Worm (Caenorhabditis elegans) whole organism, late embryonic: ENCODE measurements around the gene F19B2.6.

Source experiments
- C08G9.2 ChIP-seq: sonication (generic microtip); optimal IDR thresholded peaks from 2 replicates; lab custom pipeline; 2016; ENCODE audit warnings: mild to moderate bottlenecking, missing genetic modification characterization, moderate library complexity, missing compliant biosample characterization
- C38D4.7 ChIP-seq: fragments of 200-800 bp; sonication (Bioruptor generic); optimal IDR thresholded peaks from 2 replicates; lab custom pipeline; 2018; ENCODE audit warnings: mild to moderate bottlenecking, missing genetic modification characterization, moderate library complexity, missing compliant biosample characterization
- K09A11.1 ChIP-seq: sonication (generic microtip); optimal IDR thresholded peaks from 2 replicates; lab custom pipeline; 2017; ENCODE audit warnings: antibody characterized with exemption, mild to moderate bottlenecking, missing genetic modification characterization, missing compliant biosample characterization; ENCODE audit not compliant: insufficient read depth
- T23F11.4 ChIP-seq: fragments of 200-800 bp; sonication (Bioruptor generic); optimal IDR thresholded peaks from 2 replicates; lab custom pipeline; 2018; ENCODE audit warnings: mild to moderate bottlenecking, missing genetic modification characterization, missing compliant biosample characterization
- Y22D7AL.16 ChIP-seq: sonication (generic microtip); optimal IDR thresholded peaks from 2 replicates; lab custom pipeline; 2016; ENCODE audit warnings: missing genetic modification characterization, missing compliant biosample characterization
- ahr-1 ChIP-seq: sonication (generic microtip); optimal IDR thresholded peaks from 2 replicates; lab custom pipeline; 2016; ENCODE audit warnings: missing genetic modification characterization, missing compliant biosample characterization
- ama-1 ChIP-seq: fragments of 150-350 bp; optimal IDR thresholded peaks from 2 replicates; lab custom pipeline; 2014
- ceh-19 ChIP-seq: fragments of 200-800 bp; sonication (Bioruptor generic); optimal IDR thresholded peaks from 2 replicates; lab custom pipeline; 2018; ENCODE audit warnings: mild to moderate bottlenecking, missing genetic modification characterization, missing compliant biosample characterization
- ceh-22 ChIP-seq: sonication (generic microtip); optimal IDR thresholded peaks from 2 replicates; lab custom pipeline; 2017; ENCODE audit warnings: missing biosample characterization, missing genetic modification characterization
- ceh-24 ChIP-seq: sonication (generic microtip); optimal IDR thresholded peaks from 2 replicates; lab custom pipeline; 2016; ENCODE audit warnings: mild to moderate bottlenecking, missing genetic modification characterization, missing compliant biosample characterization
- ceh-30 ChIP-seq: fragments of 150-350 bp; optimal IDR thresholded peaks from 2 replicates; lab custom pipeline; 2014; ENCODE audit warnings: missing biosample characterization, missing genetic modification characterization
- ceh-31 ChIP-seq: sonication (generic microtip); optimal IDR thresholded peaks from 2 replicates; lab custom pipeline; 2016; ENCODE audit warnings: missing genetic modification characterization, missing compliant biosample characterization
- ceh-34 ChIP-seq: sonication (generic microtip); optimal IDR thresholded peaks from 2 replicates; lab custom pipeline; 2016; ENCODE audit warnings: mild to moderate bottlenecking, missing genetic modification characterization, missing compliant biosample characterization
- ceh-48 ChIP-seq: sonication (generic microtip); optimal IDR thresholded peaks from 2 replicates; lab custom pipeline; 2016; ENCODE audit warnings: missing genetic modification characterization, inconsistent platforms, missing compliant biosample characterization
- ceh-9 ChIP-seq: sonication (generic microtip); optimal IDR thresholded peaks from 2 replicates; lab custom pipeline; 2016; ENCODE audit warnings: mild to moderate bottlenecking, missing genetic modification characterization, inconsistent platforms, missing compliant biosample characterization
- dve-1 ChIP-seq: sonication (generic microtip); optimal IDR thresholded peaks from 2 replicates; lab custom pipeline; 2017; ENCODE audit warnings: antibody characterized with exemption, mild to moderate bottlenecking, missing genetic modification characterization, missing compliant biosample characterization
- ets-4 ChIP-seq: sonication (generic microtip); optimal IDR thresholded peaks from 2 replicates; lab custom pipeline; 2016; ENCODE audit warnings: missing genetic modification characterization, missing compliant biosample characterization
- eyg-1 ChIP-seq: sonication (generic microtip); optimal IDR thresholded peaks from 2 replicates; lab custom pipeline; 2016; ENCODE audit warnings: missing genotype, missing genetic modification characterization, missing compliant biosample characterization
- fax-1 ChIP-seq: sonication (generic microtip); optimal IDR thresholded peaks from 2 replicates; lab custom pipeline; 2016; ENCODE audit warnings: missing genotype, missing genetic modification characterization, missing compliant biosample characterization
- fkh-6 ChIP-seq: sonication (generic microtip); optimal IDR thresholded peaks from 2 replicates; lab custom pipeline; 2016; ENCODE audit warnings: missing genetic modification characterization, missing compliant biosample characterization
- gmeb-2 ChIP-seq: sonication (generic microtip); optimal IDR thresholded peaks from 2 replicates; lab custom pipeline; 2016; ENCODE audit warnings: missing genetic modification characterization, inconsistent platforms, missing compliant biosample characterization
- hlh-13 ChIP-seq: fragments of 200-800 bp; sonication (Bioruptor generic); optimal IDR thresholded peaks from 2 replicates; lab custom pipeline; 2018; ENCODE audit warnings: mild to moderate bottlenecking, missing genetic modification characterization, missing compliant biosample characterization
- hlh-15 ChIP-seq: sonication (generic microtip); optimal IDR thresholded peaks from 2 replicates; lab custom pipeline; 2016; ENCODE audit warnings: missing genetic modification characterization, missing compliant biosample characterization
- hlh-6 ChIP-seq: sonication (generic microtip); optimal IDR thresholded peaks from 2 replicates; lab custom pipeline; 2016; ENCODE audit warnings: missing genotype, missing genetic modification characterization, missing compliant biosample characterization
- lim-6 ChIP-seq: sonication (generic microtip); optimal IDR thresholded peaks from 2 replicates; lab custom pipeline; 2016; ENCODE audit warnings: missing genetic modification characterization, missing compliant biosample characterization
- madf-2 ChIP-seq: sonication (generic microtip); optimal IDR thresholded peaks from 2 replicates; lab custom pipeline; 2017; ENCODE audit warnings: missing genetic modification characterization, missing compliant biosample characterization
- nhr-232 ChIP-seq: sonication (generic microtip); optimal IDR thresholded peaks from 2 replicates; lab custom pipeline; 2016; ENCODE audit warnings: missing genetic modification characterization, missing compliant biosample characterization
- npax-4 ChIP-seq: sonication (generic microtip); optimal IDR thresholded peaks from 2 replicates; lab custom pipeline; 2016; ENCODE audit warnings: missing genetic modification characterization, missing compliant biosample characterization
- odd-2 ChIP-seq: sonication (generic microtip); optimal IDR thresholded peaks from 2 replicates; lab custom pipeline; 2017; ENCODE audit warnings: antibody characterized with exemption, mild to moderate bottlenecking, missing genetic modification characterization, missing compliant biosample characterization
- pha-2 ChIP-seq: sonication (generic microtip); optimal IDR thresholded peaks from 2 replicates; lab custom pipeline; 2017; ENCODE audit warnings: mild to moderate bottlenecking, missing genetic modification characterization, missing compliant biosample characterization
- pha-4 ChIP-seq: fragments of 150-350 bp; optimal IDR thresholded peaks from 2 replicates; lab custom pipeline; 2018; ENCODE audit warnings: missing biosample characterization, missing genetic modification reagents, missing genetic modification characterization
- pqm-1 ChIP-seq: sonication (generic microtip); optimal IDR thresholded peaks from 2 replicates; lab custom pipeline; 2016; ENCODE audit warnings: missing genetic modification characterization, missing compliant biosample characterization
- ref-2 ChIP-seq: sonication (generic microtip); optimal IDR thresholded peaks from 2 replicates; lab custom pipeline; 2016; ENCODE audit warnings: missing genetic modification characterization, missing compliant biosample characterization
- sdc-2 ChIP-seq: sonication (generic microtip); optimal IDR thresholded peaks from 2 replicates; lab custom pipeline; 2016; ENCODE audit warnings: missing genotype, missing genetic modification characterization, missing compliant biosample characterization
- sox-2 ChIP-seq: fragments of 200-800 bp; sonication (Bioruptor generic); IDR thresholded peaks from 2 replicates; pipeline ENCODE4 v1.3.6; 2022; ENCODE audit warnings: missing genetic modification reagents, missing genetic modification characterization, missing compliant biosample characterization
- sox-4 ChIP-seq: sonication (generic microtip); optimal IDR thresholded peaks from 2 replicates; lab custom pipeline; 2017; ENCODE audit warnings: mild to moderate bottlenecking, missing genetic modification characterization, inconsistent platforms, missing compliant biosample characterization
- syd-9 ChIP-seq: sonication (generic microtip); optimal IDR thresholded peaks from 2 replicates; lab custom pipeline; 2016; ENCODE audit warnings: mild to moderate bottlenecking, missing genetic modification characterization, moderate library complexity, missing compliant biosample characterization
- tbx-2 ChIP-seq: sonication (generic microtip); optimal IDR thresholded peaks from 2 replicates; lab custom pipeline; 2016; ENCODE audit warnings: missing genetic modification characterization, missing compliant biosample characterization
- tbx-7 ChIP-seq: sonication (generic microtip); optimal IDR thresholded peaks from 2 replicates; lab custom pipeline; 2016; ENCODE audit warnings: missing genotype, missing genetic modification characterization, missing compliant biosample characterization
- ttx-3 ChIP-seq: sonication (generic microtip); optimal IDR thresholded peaks from 2 replicates; lab custom pipeline; 2016; ENCODE audit warnings: missing genetic modification reagents, missing genetic modification characterization, missing compliant biosample characterization
- unc-42 ChIP-seq: sonication (generic microtip); optimal IDR thresholded peaks from 2 replicates; lab custom pipeline; 2016; ENCODE audit warnings: missing genotype, missing genetic modification characterization, missing compliant biosample characterization
- unc-55 ChIP-seq: sonication (generic microtip); optimal IDR thresholded peaks from 2 replicates; lab custom pipeline; 2017; ENCODE audit warnings: missing biosample characterization, missing genetic modification reagents, missing genetic modification characterization
- unc-86 ChIP-seq: sonication (generic microtip); optimal IDR thresholded peaks from 2 replicates; lab custom pipeline; 2016; ENCODE audit warnings: missing genetic modification characterization, missing compliant biosample characterization
- ztf-16 ChIP-seq: sonication (generic microtip); optimal IDR thresholded peaks from 2 replicates; lab custom pipeline; 2017; ENCODE audit warnings: missing genetic modification characterization, missing compliant biosample characterization

Gene F19B2.6

ce11 chrV:20182311-20182710 lies 24.0 kb downstream of the F19B2.6 start:
- TF ChIP-seq ets-4 (tag; lab: Kevin White, UChicago) (no peak), ceh-9 (no peak), unc-86 (tag; lab: Kevin White, UChicago) (no peak), sdc-2 (tag; lab: Kevin White, UChicago) (no peak), ztf-16 (no peak), C38D4.7 (GFP tag; lab: Kevin White, UChicago) (no peak), C08G9.2 (tag; lab: Kevin White, UChicago) (no peak), fax-1 (tag; lab: Kevin White, UChicago) (no peak), hlh-6 (tag; lab: Kevin White, UChicago) (no peak), ceh-48 (tag; lab: Kevin White, UChicago) (no peak), gmeb-2 (no peak), hlh-13 (GFP tag; lab: Kevin White, UChicago) (no peak), ttx-3 (tag; lab: Kevin White, UChicago) (no peak), ceh-19 (no peak), tbx-2 (tag; lab: Kevin White, UChicago) (no peak), K09A11.1 (tag; lab: Kevin White, UChicago) (no peak), ceh-22 (no peak)

- TF ChIP-seq sox-2 (GFP tag; lab: Robert Waterston, UW) (no peak), ahr-1 (no peak), C38D4.7 (GFP tag; lab: Kevin White, UChicago) (no peak), madf-2 (tag; lab: Kevin White, UChicago) (no peak), nhr-232 (tag; lab: Kevin White, UChicago) (no peak), pha-2 (tag; lab: Kevin White, UChicago) (no peak)
These were observed 28.3 kb downstream of the F19B2.6 start, which contains the start of gene srz-16 for ce11 chrV:20186579-20186978. TSS of gene srz-16 (minus strand) at chrV:20186679.

ce11 chrV:20188790-20189189 lies 30.5 kb downstream of the F19B2.6 start, which contains the start of gene fbxa-116:
TSS of gene fbxa-116 (minus strand) at chrV:20188890.
- no peak for TF ChIP-seq madf-2 (tag; lab: Kevin White, UChicago)
- TF ChIP-seq unc-42 (tag; lab: Kevin White, UChicago), result no peak
- TF ChIP-seq ref-2 (tag; lab: Kevin White, UChicago), result no peak
- no peak for TF ChIP-seq odd-2 (tag; lab: Kevin White, UChicago)
- no peak for TF ChIP-seq ceh-34 (tag; lab: Kevin White, UChicago)
- no peak for TF ChIP-seq ceh-31
- no peak for TF ChIP-seq Y22D7AL.16
- no peak for TF ChIP-seq ahr-1
- TF ChIP-seq syd-9 (tag; lab: Kevin White, UChicago), result no peak
- TF ChIP-seq unc-86 (tag; lab: Kevin White, UChicago), result no peak
- no peak for TF ChIP-seq dve-1 (tag; lab: Kevin White, UChicago)
- no peak for TF ChIP-seq C38D4.7 (GFP tag; lab: Kevin White, UChicago)
- no peak for TF ChIP-seq lim-6 (tag; lab: Kevin White, UChicago)
- TF ChIP-seq sox-4 (tag; lab: Kevin White, UChicago), result no peak
- no peak for TF ChIP-seq tbx-7
- TF ChIP-seq ceh-24, result no peak
- no peak for TF ChIP-seq pqm-1 (tag; lab: Kevin White, UChicago)
- no peak for TF ChIP-seq fax-1 (tag; lab: Kevin White, UChicago)
- TF ChIP-seq ama-1 (lab: Kevin White, UChicago), result no peak
- TF ChIP-seq ceh-9, result no peak

- TF ChIP-seq K09A11.1 (tag; lab: Kevin White, UChicago), result no peak
- TF ChIP-seq ref-2 (tag; lab: Kevin White, UChicago), result no peak
- TF ChIP-seq C38D4.7 (GFP tag; lab: Kevin White, UChicago), result no peak
- no peak for TF ChIP-seq unc-42 (tag; lab: Kevin White, UChicago)
- no peak for TF ChIP-seq ahr-1
- TF ChIP-seq ttx-3 (tag; lab: Kevin White, UChicago), result no peak
- no peak for TF ChIP-seq T23F11.4 (GFP tag; lab: Kevin White, UChicago)
- no peak for TF ChIP-seq nhr-232 (tag; lab: Kevin White, UChicago)
- no peak for TF ChIP-seq odd-2 (tag; lab: Kevin White, UChicago)
- TF ChIP-seq hlh-15, result no peak
- TF ChIP-seq ztf-16, result no peak
- TF ChIP-seq eyg-1 (tag; lab: Kevin White, UChicago), result no peak
- no peak for TF ChIP-seq unc-55 (GFP tag; lab: Kevin White, UChicago)
- TF ChIP-seq ceh-30 (tag; lab: Kevin White, UChicago), result no peak
- TF ChIP-seq ets-4 (tag; lab: Kevin White, UChicago), result no peak
- no peak for TF ChIP-seq pha-4 (tag; lab: Kevin White, UChicago)
- TF ChIP-seq fkh-6 (tag; lab: Kevin White, UChicago), result no peak
- no peak for TF ChIP-seq npax-4
These were observed 34.0 kb downstream of the F19B2.6 start, which contains the start of the genes fbxa-115 and Y113G7B.27 for ce11 chrV:20192102-20192880. TSS of gene fbxa-115 (minus strand) at chrV:20192152. TSS of gene Y113G7B.27 (plus strand) at chrV:20192830.
